Worm (Caenorhabditis elegans): ENCODE results near the gene srw-138.

DNA sequence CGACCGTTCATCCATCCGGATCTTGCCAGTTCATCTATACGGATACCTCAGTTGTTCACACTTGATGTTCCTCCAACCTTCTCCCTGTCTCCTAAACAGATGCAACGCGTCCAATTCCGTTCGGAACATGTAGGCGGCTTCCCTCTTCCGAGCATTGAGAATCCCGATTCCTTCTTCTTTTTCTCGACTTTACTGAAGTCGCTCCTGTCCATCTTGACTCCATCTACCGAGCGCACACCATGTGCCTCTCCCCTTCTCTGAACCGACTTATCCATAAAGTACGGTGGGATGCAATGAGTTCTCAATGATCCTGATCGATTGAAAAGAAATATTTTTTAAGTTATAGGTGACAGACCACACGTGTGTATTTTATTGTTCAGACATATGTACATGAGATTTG lies 29.2 kb upstream of the srw-138 start:
- TF ChIP-seq nhr-12 (tag; optimal IDR thresholded peaks at IDR 0.05), result no peak
- TF ChIP-seq snu-23 (GFP tag; optimal IDR thresholded peaks at IDR 0.05), result no peak
- TF ChIP-seq snpc-4 (tag; optimal IDR thresholded peaks at IDR 0.05), result no peak
- no peak for TF ChIP-seq blmp-1 (tag; optimal IDR thresholded peaks at IDR 0.05)
- TF ChIP-seq aly-2 (tag; optimal IDR thresholded peaks at IDR 0.05), result no peak
- TF ChIP-seq elt-3 (tag; optimal IDR thresholded peaks at IDR 0.05), result no peak
- no peak for TF ChIP-seq fkh-10 (GFP tag; optimal IDR thresholded peaks at IDR 0.05)
- TF ChIP-seq ces-1 (GFP tag; optimal IDR thresholded peaks at IDR 0.05), result no peak
- no peak for TF ChIP-seq nhr-237 (tag; optimal IDR thresholded peaks at IDR 0.05)
- TF ChIP-seq Y116A8C.19 (tag; optimal IDR thresholded peaks at IDR 0.05; ENCODE audit: borderline replicate concordance), result no peak
- TF ChIP-seq lin-35 (GFP tag; optimal IDR thresholded peaks at IDR 0.05), result no peak
- no peak for TF ChIP-seq sox-4 (tag; optimal IDR thresholded peaks at IDR 0.05)
